Fruit fly (Drosophila melanogaster): Measurements from ENCODE around the gene CG32221.

Gene CG32221

DNA sequence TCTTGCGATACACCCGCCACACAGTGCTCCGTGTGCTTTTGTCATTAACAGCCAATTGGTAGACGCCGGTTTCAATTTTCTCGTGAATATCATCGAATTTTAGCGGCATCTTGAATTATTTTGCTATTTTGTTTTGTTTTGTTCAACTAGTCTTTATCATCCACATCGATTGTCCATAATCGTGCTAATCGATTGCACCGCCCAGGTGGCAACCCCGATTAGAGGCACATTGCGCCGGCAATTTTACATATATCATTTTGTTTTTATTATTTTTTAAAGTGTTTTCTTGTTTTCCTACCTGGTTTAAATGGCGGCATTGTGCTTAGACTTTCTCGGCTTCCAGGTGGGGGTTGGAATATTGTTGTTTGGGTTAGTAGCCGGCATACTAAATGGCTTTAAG is 28.6 kb upstream of the CG32221 start, which contains the start of gene CG34116 (continued):
- no peak for TF ChIP-seq Xrp1 (GFP tag; IDR thresholded peaks at IDR 0.05)
- no peak for TF ChIP-seq Dip2 (GFP tag; IDR thresholded peaks at IDR 0.05)
- no peak for TF ChIP-seq CoRest (tag; optimal IDR thresholded peaks at IDR 0.05)
- TF ChIP-seq CG2712 (tag; optimal IDR thresholded peaks at IDR 0.05): no peak
- no peak for TF ChIP-seq fu2 (GFP tag; optimal IDR thresholded peaks at IDR 0.05)
- TF ChIP-seq lab (GFP tag; optimal IDR thresholded peaks at IDR 0.05): no peak
- no peak for TF ChIP-seq ewg (GFP tag; optimal IDR thresholded peaks at IDR 0.05)
- TF ChIP-seq bbx (GFP tag; IDR thresholded peaks at IDR 0.05; ENCODE audit: partially characterized antibody): peak; percentile 73
- no peak for TF ChIP-seq CG33557 (GFP tag; optimal IDR thresholded peaks at IDR 0.05)
- TF ChIP-seq CG14860 (GFP tag; IDR thresholded peaks at IDR 0.05; ENCODE audit: partially characterized antibody): peak; percentile 48; the same call in 2 of the 3 replicates
- no peak for TF ChIP-seq CG17328 (GFP tag; IDR thresholded peaks at IDR 0.05)
- TF ChIP-seq CG17359 (tag; optimal IDR thresholded peaks at IDR 0.05): no peak
- peak; percentile 49; the same call in 2 of the 3 replicates for TF ChIP-seq vnd (GFP tag; IDR thresholded peaks at IDR 0.05; ENCODE audit: partially characterized antibody)
- peak; percentile 70 for TF ChIP-seq Scr (GFP tag; IDR thresholded peaks at IDR 0.05; ENCODE audit: partially characterized antibody)
- TF ChIP-seq CG17612 (GFP tag; IDR thresholded peaks at IDR 0.05): no peak
- no peak for TF ChIP-seq CG10979 (tag; optimal IDR thresholded peaks at IDR 0.05)
- no peak for TF ChIP-seq CG1603 (tag; optimal IDR thresholded peaks at IDR 0.05)
- TF ChIP-seq hbn (GFP tag; IDR thresholded peaks at IDR 0.05; ENCODE audit: partially characterized antibody): peak; percentile 56
- TF ChIP-seq CG17361 (GFP tag; IDR thresholded peaks at IDR 0.05): no peak
- TF ChIP-seq usp (GFP tag; optimal IDR thresholded peaks at IDR 0.05): no peak
- no peak for TF ChIP-seq CG17186 (GFP tag; optimal IDR thresholded peaks at IDR 0.05)
- TF ChIP-seq CG12391 (tag; optimal IDR thresholded peaks at IDR 0.05): no peak
- TF ChIP-seq CG10654 (GFP tag; optimal IDR thresholded peaks at IDR 0.05): no peak
- TF ChIP-seq bcd (GFP tag; optimal IDR thresholded peaks at IDR 0.05): no peak
- TF ChIP-seq CG3838 (GFP tag; optimal IDR thresholded peaks at IDR 0.05): no peak
- TF ChIP-seq HLH54F (GFP tag; optimal IDR thresholded peaks at IDR 0.05): no peak
- TF ChIP-seq dan (GFP tag; IDR thresholded peaks at IDR 0.05): no peak
- no peak for TF ChIP-seq scrt (GFP tag; optimal IDR thresholded peaks at IDR 0.05)
- no peak for TF ChIP-seq Neu2 (GFP tag; optimal IDR thresholded peaks at IDR 0.05; ENCODE audit: borderline replicate concordance)
- TF ChIP-seq Trl (optimal IDR thresholded peaks at IDR 0.05): no peak
- no peak for TF ChIP-seq Trl (GFP tag; optimal IDR thresholded peaks at IDR 0.05)
- peak; percentile 7 for TF ChIP-seq cg (GFP tag; optimal IDR thresholded peaks at IDR 0.05)
- TF ChIP-seq amos (GFP tag; IDR thresholded peaks at IDR 0.05; ENCODE audit: partially characterized antibody): peak; percentile 66; the same call in 1 of the 2 replicates
- peak; percentile 14 for TF ChIP-seq MESR4 (GFP tag; optimal IDR thresholded peaks at IDR 0.05)
- TF ChIP-seq CG14710 (tag; optimal IDR thresholded peaks at IDR 0.05): no peak
- TF ChIP-seq phol (tag; optimal IDR thresholded peaks at IDR 0.05): peak; percentile 30
- peak; percentile 57; the same call in 1 of the 2 replicates for TF ChIP-seq unc-4 (GFP tag; IDR thresholded peaks at IDR 0.05; ENCODE audit: partially characterized antibody)
- TF ChIP-seq CG7556 (GFP tag; optimal IDR thresholded peaks at IDR 0.05): no peak
- no peak for TF ChIP-seq CG7372 (GFP tag; IDR thresholded peaks at IDR 0.05)
- no peak for TF ChIP-seq exex (tag; optimal IDR thresholded peaks at IDR 0.05)
- no peak for TF ChIP-seq toy (GFP tag; IDR thresholded peaks at IDR 0.05)
- TF ChIP-seq Max (GFP tag; optimal IDR thresholded peaks at IDR 0.05): no peak
- TF ChIP-seq CG10274 (GFP tag; optimal IDR thresholded peaks at IDR 0.05): no peak
- no peak for TF ChIP-seq jigr1 (GFP tag; IDR thresholded peaks at IDR 0.05)
- peak; percentile 38; the same call in 2 of the 3 replicates for TF ChIP-seq CG7963 (GFP tag; IDR thresholded peaks at IDR 0.05; ENCODE audit: partially characterized antibody)
- TF ChIP-seq ems (GFP tag; optimal IDR thresholded peaks at IDR 0.05): no peak
- no peak for TF ChIP-seq Vsx1 (GFP tag; optimal IDR thresholded peaks at IDR 0.05)
- TF ChIP-seq CG17829 (tag; optimal IDR thresholded peaks at IDR 0.05): no peak
- TF ChIP-seq fd3F (GFP tag; optimal IDR thresholded peaks at IDR 0.05): no peak
- TF ChIP-seq CG3726 (GFP tag; IDR thresholded peaks at IDR 0.05): no peak
